Worm (Caenorhabditis elegans): ENCODE measurements around the gene rnp-7.

Gene rnp-7

ce11 chrIII:7185473-7185872 is 24.5 kb upstream of the rnp-7 start, which contains the start of gene F37C12.14:
TSS of gene F37C12.14 (minus strand) at chrIII:7185573.
- TF ChIP-seq B0310.2 (tag; optimal IDR thresholded peaks at IDR 0.05) (no peak), F13C5.2 (tag; optimal IDR thresholded peaks at IDR 0.05) (no peak), scrt-1 (GFP tag; IDR thresholded peaks at IDR 0.05) (no peak), hnd-1 (tag; optimal IDR thresholded peaks at IDR 0.05) (no peak), tbx-37 (GFP tag; conservative IDR thresholded peaks at IDR 0.05) (no peak), flt-1 (GFP tag; IDR thresholded peaks at IDR 0.05) (no peak), tra-4 (tag; optimal IDR thresholded peaks at IDR 0.05) (no peak), ets-7 (tag; optimal IDR thresholded peaks at IDR 0.05) (no peak), hmg-4 (GFP tag; optimal IDR thresholded peaks at IDR 0.05) (no peak), sea-1 (GFP tag; conservative IDR thresholded peaks at IDR 0.05) (no peak), tbx-11 (GFP tag; IDR thresholded peaks at IDR 0.05) (no peak), pes-1 (GFP tag; IDR thresholded peaks at IDR 0.05) (no peak), ceh-36 (tag; optimal IDR thresholded peaks at IDR 0.05) (no peak), ceh-13 (GFP tag; optimal IDR thresholded peaks at IDR 0.05) (no peak), aly-1 (tag; optimal IDR thresholded peaks at IDR 0.05) (no peak), ama-1 (optimal IDR thresholded peaks at IDR 0.05) (no peak)

- TF ChIP-seq ets-7 (tag; optimal IDR thresholded peaks at IDR 0.05): no peak
- TF ChIP-seq ceh-36 (tag; optimal IDR thresholded peaks at IDR 0.05): no peak
- TF ChIP-seq ceh-13 (GFP tag; optimal IDR thresholded peaks at IDR 0.05): no peak
- TF ChIP-seq hnd-1 (tag; optimal IDR thresholded peaks at IDR 0.05): no peak
These were observed 23.1 kb upstream of the rnp-7 start, which contains the start of gene yju-2 for ce11 chrIII:7184022-7184421. TSS of gene yju-2 (plus strand) at chrIII:7184336.

ce11 chrIII:7181822-7182221 is 20.9 kb upstream of the rnp-7 start, which contains the start of gene epg-4:
TSS of gene epg-4 (plus strand) at chrIII:7182167.
- no peak for TF ChIP-seq ceh-13 (GFP tag; optimal IDR thresholded peaks at IDR 0.05)
- TF ChIP-seq ceh-36 (tag; optimal IDR thresholded peaks at IDR 0.05): no peak
- TF ChIP-seq aly-1 (tag; optimal IDR thresholded peaks at IDR 0.05): no peak
- TF ChIP-seq ets-7 (tag; optimal IDR thresholded peaks at IDR 0.05): no peak
- no peak for TF ChIP-seq hmbx-1 (tag; optimal IDR thresholded peaks at IDR 0.05)
- TF ChIP-seq ama-1 (optimal IDR thresholded peaks at IDR 0.05): no peak
- TF ChIP-seq tbx-11 (GFP tag; IDR thresholded peaks at IDR 0.05): no peak
- no peak for TF ChIP-seq hnd-1 (tag; optimal IDR thresholded peaks at IDR 0.05)
- TF ChIP-seq F13C5.2 (tag; optimal IDR thresholded peaks at IDR 0.05): peak; percentile 38

ce11 chrIII:7180613-7181012 is 19.7 kb upstream of the rnp-7 start, which contains the start of gene ndab-2:
TSS of gene ndab-2 (plus strand) at chrIII:7180752.
- TF ChIP-seq tbx-11 (GFP tag; IDR thresholded peaks at IDR 0.05): no peak
- TF ChIP-seq ets-7 (tag; optimal IDR thresholded peaks at IDR 0.05): no peak
- no peak for TF ChIP-seq ceh-36 (tag; optimal IDR thresholded peaks at IDR 0.05)
- TF ChIP-seq hmbx-1 (tag; optimal IDR thresholded peaks at IDR 0.05): no peak
- no peak for TF ChIP-seq tbx-37 (GFP tag; conservative IDR thresholded peaks at IDR 0.05)
- TF ChIP-seq B0310.2 (tag; optimal IDR thresholded peaks at IDR 0.05): no peak
- no peak for TF ChIP-seq ceh-13 (GFP tag; optimal IDR thresholded peaks at IDR 0.05)
- TF ChIP-seq aly-1 (tag; optimal IDR thresholded peaks at IDR 0.05): no peak

- TF ChIP-seq hnd-1 (tag; optimal IDR thresholded peaks at IDR 0.05) (no peak), F13C5.2 (tag; optimal IDR thresholded peaks at IDR 0.05) (peak; percentile 71)
These were observed 18.8 kb upstream of the rnp-7 start, which contains the start of the genes rps-14 and rpl-36 for ce11 chrIII:7179538-7180301. TSS of gene rps-14 (minus strand) at chrIII:7179588. TSS of gene rpl-36 (plus strand) at chrIII:7180251.

ce11 chrIII:7178497-7178896 is 17.5 kb upstream of the rnp-7 start:
- TF ChIP-seq flt-1 (GFP tag; IDR thresholded peaks at IDR 0.05): no peak
- no peak for TF ChIP-seq scrt-1 (GFP tag; IDR thresholded peaks at IDR 0.05)
- TF ChIP-seq hmg-4 (GFP tag; optimal IDR thresholded peaks at IDR 0.05): no peak
- no peak for TF ChIP-seq F13C5.2 (tag; optimal IDR thresholded peaks at IDR 0.05)
- TF ChIP-seq ceh-36 (tag; optimal IDR thresholded peaks at IDR 0.05): no peak
- TF ChIP-seq sea-1 (GFP tag; conservative IDR thresholded peaks at IDR 0.05): no peak
- no peak for TF ChIP-seq hnd-1 (tag; optimal IDR thresholded peaks at IDR 0.05)
- TF ChIP-seq ets-7 (tag; optimal IDR thresholded peaks at IDR 0.05): no peak
- TF ChIP-seq ama-1 (optimal IDR thresholded peaks at IDR 0.05): no peak

ce11 chrIII:7170090-7170489 is 9.1 kb upstream of the rnp-7 start:
- no peak for TF ChIP-seq flt-1 (GFP tag; IDR thresholded peaks at IDR 0.05)
- TF ChIP-seq hmg-4 (GFP tag; optimal IDR thresholded peaks at IDR 0.05): no peak
- no peak for TF ChIP-seq hmbx-1 (tag; optimal IDR thresholded peaks at IDR 0.05)
- TF ChIP-seq F13C5.2 (tag; optimal IDR thresholded peaks at IDR 0.05): no peak
- TF ChIP-seq hnd-1 (tag; optimal IDR thresholded peaks at IDR 0.05): no peak
- no peak for TF ChIP-seq ceh-36 (tag; optimal IDR thresholded peaks at IDR 0.05)
- no peak for TF ChIP-seq ceh-13 (GFP tag; optimal IDR thresholded peaks at IDR 0.05)
- no peak for TF ChIP-seq aly-1 (tag; optimal IDR thresholded peaks at IDR 0.05)
- no peak for TF ChIP-seq ets-7 (tag; optimal IDR thresholded peaks at IDR 0.05)
- no peak for TF ChIP-seq ama-1 (optimal IDR thresholded peaks at IDR 0.05)
- TF ChIP-seq tbx-11 (GFP tag; IDR thresholded peaks at IDR 0.05): no peak
- TF ChIP-seq scrt-1 (GFP tag; IDR thresholded peaks at IDR 0.05): no peak
- TF ChIP-seq B0310.2 (tag; optimal IDR thresholded peaks at IDR 0.05): no peak
- TF ChIP-seq sea-1 (GFP tag; conservative IDR thresholded peaks at IDR 0.05): no peak
- no peak for TF ChIP-seq pes-1 (GFP tag; IDR thresholded peaks at IDR 0.05)
- TF ChIP-seq tra-4 (tag; optimal IDR thresholded peaks at IDR 0.05): no peak
- no peak for TF ChIP-seq tbx-37 (GFP tag; conservative IDR thresholded peaks at IDR 0.05)

ce11 chrIII:7167568-7167937 is 6.6 kb upstream of the rnp-7 start, which contains the start of gene acs-4:
TSS of gene acs-4 (plus strand) at chrIII:7167838.
- TF ChIP-seq tra-4 (tag; optimal IDR thresholded peaks at IDR 0.05) (no peak), tbx-11 (GFP tag; IDR thresholded peaks at IDR 0.05) (no peak), sea-1 (GFP tag; conservative IDR thresholded peaks at IDR 0.05) (no peak), tbx-37 (GFP tag; conservative IDR thresholded peaks at IDR 0.05) (no peak), B0310.2 (tag; optimal IDR thresholded peaks at IDR 0.05) (no peak), aly-1 (tag; optimal IDR thresholded peaks at IDR 0.05) (no peak), hmg-4 (GFP tag; optimal IDR thresholded peaks at IDR 0.05) (no peak), ets-7 (tag; optimal IDR thresholded peaks at IDR 0.05) (no peak), F13C5.2 (tag; optimal IDR thresholded peaks at IDR 0.05) (no peak), hmbx-1 (tag; optimal IDR thresholded peaks at IDR 0.05) (no peak), flt-1 (GFP tag; IDR thresholded peaks at IDR 0.05) (no peak), scrt-1 (GFP tag; IDR thresholded peaks at IDR 0.05) (no peak), hnd-1 (tag; optimal IDR thresholded peaks at IDR 0.05) (no peak), ceh-36 (tag; optimal IDR thresholded peaks at IDR 0.05) (no peak), ceh-13 (GFP tag; optimal IDR thresholded peaks at IDR 0.05) (no peak), pes-1 (GFP tag; IDR thresholded peaks at IDR 0.05) (no peak), ama-1 (optimal IDR thresholded peaks at IDR 0.05) (no peak)
